Fruit fly (Drosophila melanogaster): ENCODE measurements around the gene CG3713.
A peak's percentile ranks its signal among the peaks of the same experiment; 100 is the strongest.

CG3713 gene

dm6 chrX:873739-874138 lies 26.8 kb upstream of the CG3713 start (continued):
- TF ChIP-seq CG8359 (GFP tag; optimal IDR thresholded peaks at IDR 0.05; ENCODE audit: borderline replicate concordance), result no peak
- peak; percentile 20 for TF ChIP-seq ind (GFP tag; optimal IDR thresholded peaks at IDR 0.05)
- TF ChIP-seq az2 (GFP tag; optimal IDR thresholded peaks at IDR 0.05), result no peak
- TF ChIP-seq sens-2 (GFP tag; IDR thresholded peaks at IDR 0.05), result no peak
- no peak for TF ChIP-seq hth (optimal IDR thresholded peaks at IDR 0.05)
- no peak for TF ChIP-seq CG12744 (GFP tag; optimal IDR thresholded peaks at IDR 0.05)
- TF ChIP-seq Xrp1 (GFP tag; IDR thresholded peaks at IDR 0.05), result 0 out of 2 replicates have a peak, but pooled peaks have one; percentile 10
- no peak for TF ChIP-seq scrt (GFP tag; optimal IDR thresholded peaks at IDR 0.05)
- TF ChIP-seq fru (optimal IDR thresholded peaks at IDR 0.05), result no peak
- no peak for TF ChIP-seq Ravus (GFP tag; IDR thresholded peaks at IDR 0.05)
- TF ChIP-seq fd96Cb (tag; optimal IDR thresholded peaks at IDR 0.05), result peak; percentile 2
- TF ChIP-seq CG16779 (GFP tag; IDR thresholded peaks at IDR 0.05), result no peak
- no peak for TF ChIP-seq CG17612 (GFP tag; IDR thresholded peaks at IDR 0.05)
- TF ChIP-seq CG34224 (GFP tag; IDR thresholded peaks at IDR 0.05; ENCODE audit: partially characterized antibody), result no peak
- peak; percentile 29 for TF ChIP-seq unpg (GFP tag; optimal IDR thresholded peaks at IDR 0.05)
- no peak for TF ChIP-seq Spps (tag; optimal IDR thresholded peaks at IDR 0.05)
- no peak for TF ChIP-seq ato (GFP tag; IDR thresholded peaks at IDR 0.05; ENCODE audit: partially characterized antibody)
- TF ChIP-seq Abd-B (GFP tag; optimal IDR thresholded peaks at IDR 0.05), result peak; percentile 6
- TF ChIP-seq dpn (GFP tag; optimal IDR thresholded peaks at IDR 0.05), result peak; percentile 3 to 19
- TF ChIP-seq CG32532 (GFP tag; IDR thresholded peaks at IDR 0.05), result peak; percentile 18; the same call in 1 of the 2 replicates
- peak; percentile 13 for TF ChIP-seq CG30403 (GFP tag; optimal IDR thresholded peaks at IDR 0.05)
- TF ChIP-seq chif (GFP tag; optimal IDR thresholded peaks at IDR 0.05), result peak in 1 of 2 experiments; percentile 9
- peak; percentile 7 for TF ChIP-seq CG12659 (GFP tag; optimal IDR thresholded peaks at IDR 0.05)
- TF ChIP-seq Sox100B (GFP tag; optimal IDR thresholded peaks at IDR 0.05), result no peak
- TF ChIP-seq slbo (GFP tag; IDR thresholded peaks at IDR 0.05), result peak; percentile 24; the same call in 1 of the 2 replicates
- TF ChIP-seq cg (GFP tag; optimal IDR thresholded peaks at IDR 0.05), result no peak
- TF ChIP-seq dmrt99B (tag; optimal IDR thresholded peaks at IDR 0.05), result peak; percentile 39
- TF ChIP-seq bab2 (GFP tag; optimal IDR thresholded peaks at IDR 0.05), result peak; percentile 11
- TF ChIP-seq so (GFP tag; IDR thresholded peaks at IDR 0.05), result 0 out of 3 replicates have a peak, but pooled peaks have one; percentile 16
- no peak for TF ChIP-seq CG15479 (GFP tag; optimal IDR thresholded peaks at IDR 0.05)
- peak; percentile 39 for TF ChIP-seq CG2678 (tag; optimal IDR thresholded peaks at IDR 0.05)
- TF ChIP-seq Rfx (GFP tag; IDR thresholded peaks at IDR 0.05), result no peak
- no peak for TF ChIP-seq zfh2 (GFP tag; optimal IDR thresholded peaks at IDR 0.05)
- TF ChIP-seq sr (GFP tag; IDR thresholded peaks at IDR 0.05), result no peak
- TF ChIP-seq CHES-1-like (GFP tag; optimal IDR thresholded peaks at IDR 0.05), result no peak
- no peak for TF ChIP-seq Bgb (GFP tag; IDR thresholded peaks at IDR 0.05; ENCODE audit: partially characterized antibody)
- no peak for TF ChIP-seq Six4 (GFP tag; optimal IDR thresholded peaks at IDR 0.05)
- peak; percentile 23 for TF ChIP-seq CG17359 (tag; optimal IDR thresholded peaks at IDR 0.05)
- no peak for TF ChIP-seq ATbp (GFP tag; optimal IDR thresholded peaks at IDR 0.05)
- peak; percentile 36 for TF ChIP-seq lab (GFP tag; optimal IDR thresholded peaks at IDR 0.05)
- TF ChIP-seq sisA (GFP tag; IDR thresholded peaks at IDR 0.05), result peak; percentile 16; the same call in 1 of the 2 replicates
- TF ChIP-seq jing (GFP tag; optimal IDR thresholded peaks at IDR 0.05), result no peak
- no peak for TF ChIP-seq Doc2 (GFP tag; IDR thresholded peaks at IDR 0.05)
- no peak for TF ChIP-seq hkb (optimal IDR thresholded peaks at IDR 0.05)
- no peak for TF ChIP-seq hkb (GFP tag; IDR thresholded peaks at IDR 0.05)
- TF ChIP-seq CkIIα-i1 (GFP tag; IDR thresholded peaks at IDR 0.05), result no peak
- no peak for TF ChIP-seq Adf1 (GFP tag; IDR thresholded peaks at IDR 0.05)
- TF ChIP-seq lbe (GFP tag; optimal IDR thresholded peaks at IDR 0.05), result no peak
- peak; percentile 19 for TF ChIP-seq CG3281 (GFP tag; optimal IDR thresholded peaks at IDR 0.05)
- TF ChIP-seq Dref (GFP tag; IDR thresholded peaks at IDR 0.05), result no peak
- 0 out of 2 replicates have a peak, but pooled peaks have one; percentile 24 for TF ChIP-seq Drgx (GFP tag; IDR thresholded peaks at IDR 0.05)

Data from whole organism, embryonic.